Fruit fly (Drosophila melanogaster): ENCODE results near the gene CG14893.

DNA sequence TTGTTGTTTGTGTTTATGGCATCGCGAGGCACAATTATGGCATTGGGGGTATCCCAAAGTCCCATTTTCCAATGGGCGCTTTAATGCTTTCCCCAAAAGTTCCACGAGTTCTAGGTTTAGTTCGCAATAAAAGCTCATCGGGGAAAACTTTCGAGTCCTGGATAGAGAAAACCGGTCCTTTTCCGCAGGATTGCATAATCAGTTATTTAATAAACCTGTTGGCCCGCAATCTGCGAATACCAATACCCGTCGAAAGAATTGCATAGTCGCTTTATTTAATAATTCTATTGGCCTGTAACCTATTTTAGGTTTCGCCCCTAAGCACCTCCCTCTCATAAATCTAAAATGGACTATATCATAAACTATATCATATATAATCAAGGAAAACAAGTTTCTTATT is 14.6 kb upstream of the CG14893 start:
- TF ChIP-seq Hr39 (GFP tag; optimal IDR thresholded peaks at IDR 0.05), result no peak
- TF ChIP-seq vri (GFP tag; optimal IDR thresholded peaks at IDR 0.05), result no peak
